Fruit fly (Drosophila melanogaster) whole organism, embryonic: ENCODE measurements around the gene Vha16-2.

Experiments used
- B-H2 ChIP-seq: fragments of 200-800 bp; sonication (Bioruptor generic); optimal IDR thresholded peaks from 2 replicates; lab custom pipeline; 2018; ENCODE audit warnings: missing biosample characterization, mild to moderate bottlenecking, missing genetic modification characterization
- CG10274 ChIP-seq: fragments of 200-800 bp; sonication (Bioruptor generic); optimal IDR thresholded peaks from 3 replicates; lab custom pipeline; 2017; ENCODE audit warnings: missing biosample characterization, mild to moderate bottlenecking, missing genetic modification characterization
- CG10565 ChIP-seq: fragments of 200-800 bp; sonication (Bioruptor generic); optimal IDR thresholded peaks from 3 replicates; lab custom pipeline; 2016; ENCODE audit warnings: missing biosample characterization, mild to moderate bottlenecking, missing genetic modification characterization
- CG12071 ChIP-seq: fragments of 200-800 bp; sonication (Bioruptor generic); optimal IDR thresholded peaks from 3 replicates; lab custom pipeline; 2018; ENCODE audit warnings: missing biosample characterization, mild to moderate bottlenecking, missing genetic modification characterization
- CG12659 ChIP-seq: fragments of 200-800 bp; sonication (Bioruptor generic); optimal IDR thresholded peaks from 3 replicates; lab custom pipeline; 2017; ENCODE audit warnings: mild to moderate bottlenecking, missing biosample characterization, missing genetic modification reagents, missing genetic modification characterization
- CG12942 ChIP-seq: fragments of 200-800 bp; sonication (Bioruptor generic); optimal IDR thresholded peaks from 3 replicates; lab custom pipeline; 2016; ENCODE audit warnings: missing biosample characterization, missing genetic modification characterization
- CG13424 ChIP-seq: fragments of 200-800 bp; sonication (Bioruptor generic); optimal IDR thresholded peaks from 2 replicates; lab custom pipeline; 2019; ENCODE audit warnings: missing biosample characterization, mild to moderate bottlenecking, missing genetic modification characterization, moderate library complexity
- CG14860 ChIP-seq: fragments of 200-800 bp; sonication (Bioruptor generic); IDR thresholded peaks from 3 replicates; pipeline ENCODE4 v1.3.6; 2022; ENCODE audit warnings: missing biosample characterization, missing genetic modification characterization; ENCODE audit not compliant: partially characterized antibody
- CG15269 ChIP-seq: fragments of 200-800 bp; sonication (Bioruptor generic); optimal IDR thresholded peaks from 2 replicates; lab custom pipeline; 2018; ENCODE audit warnings: missing biosample characterization, mild to moderate bottlenecking, missing genetic modification characterization, moderate library complexity
- CG16863 ChIP-seq: fragments of 200-800 bp; sonication (Bioruptor generic); optimal IDR thresholded peaks from 3 replicates; lab custom pipeline; 2016; ENCODE audit warnings: missing biosample characterization, missing genetic modification characterization
- CG18262 ChIP-seq: fragments of 200-800 bp; optimal IDR thresholded peaks from 3 replicates; lab custom pipeline; 2019; ENCODE audit warnings: missing biosample characterization, mild to moderate bottlenecking, missing genetic modification characterization, moderate library complexity
- CG3281 ChIP-seq: fragments of 200-800 bp; sonication (Bioruptor generic); optimal IDR thresholded peaks from 3 replicates; lab custom pipeline; 2017; ENCODE audit warnings: missing biosample characterization, mild to moderate bottlenecking, missing genetic modification characterization
- CG3407 ChIP-seq: fragments of 200-800 bp; sonication (Bioruptor generic); optimal IDR thresholded peaks from 2 replicates; lab custom pipeline; 2018; ENCODE audit warnings: missing biosample characterization, mild to moderate bottlenecking, missing genetic modification characterization
- CG4360 ChIP-seq: fragments of 200-800 bp; sonication (Bioruptor generic); IDR thresholded peaks from 2 replicates; pipeline ENCODE4 v1.3.6; 2022; ENCODE audit warnings: missing biosample characterization, missing genetic modification characterization
- CG43689 ChIP-seq: fragments of 200-800 bp; sonication (Bioruptor generic); IDR thresholded peaks from 2 replicates; pipeline ENCODE4 v1.3.6; 2022; ENCODE audit warnings: missing biosample characterization, missing genetic modification characterization
- CG4820 ChIP-seq: fragments of 200-800 bp; sonication (Bioruptor generic); optimal IDR thresholded peaks from 3 replicates; lab custom pipeline; 2016; ENCODE audit warnings: missing biosample characterization, missing genetic modification characterization
- CG6854 ChIP-seq: fragments of 200-800 bp; sonication (Bioruptor generic); optimal IDR thresholded peaks from 3 replicates; lab custom pipeline; 2017; ENCODE audit warnings: missing biosample characterization, mild to moderate bottlenecking, missing genetic modification characterization
- CG7786 ChIP-seq: fragments of 200-800 bp; sonication (Bioruptor generic); optimal IDR thresholded peaks from 2 replicates; lab custom pipeline; 2016; ENCODE audit warnings: missing biosample characterization, missing genetic modification characterization
- CHES-1-like ChIP-seq: fragments of 200-800 bp; sonication (Bioruptor generic); optimal IDR thresholded peaks from 2 replicates; lab custom pipeline; 2016; ENCODE audit warnings: missing biosample characterization, missing genetic modification characterization
- Chrac-16 ChIP-seq: fragments of 200-800 bp; sonication (Bioruptor generic); optimal IDR thresholded peaks from 3 replicates; lab custom pipeline; 2016; ENCODE audit warnings: missing biosample characterization, missing genetic modification characterization
- D ChIP-seq, 2 experiments: fragments of 200-800 bp in 1 of 2; fragments of >200 bp in 1 of 2; sonication (Bioruptor generic) in 1 of 2; optimal IDR thresholded peaks; 2 replicates in 1 of 2; 3 replicates in 1 of 2; lab custom pipeline; 2017; ENCODE audit warnings: mild to moderate bottlenecking in 1 of 2, missing biosample characterization in 1 of 2, missing genetic modification characterization in 1 of 2, missing genetic modification reagents in 1 of 2
- D19A ChIP-seq: fragments of 200-800 bp; optimal IDR thresholded peaks from 3 replicates; lab custom pipeline; 2019; ENCODE audit warnings: missing biosample characterization, mild to moderate bottlenecking, missing genetic modification characterization, moderate library complexity
- Ets65A ChIP-seq: fragments of 200-800 bp; sonication (Bioruptor generic); peaks from one replicate; lab custom pipeline; 2016; ENCODE audit warnings: missing biosample characterization, missing genetic modification characterization
- H15 ChIP-seq: fragments of 200-800 bp; sonication (Bioruptor generic); IDR thresholded peaks from 3 replicates; pipeline ENCODE4 v1.3.6; 2022; ENCODE audit warnings: missing biosample characterization, missing genetic modification characterization
- H2.0 ChIP-seq: fragments of 200-800 bp; sonication (Bioruptor generic); IDR thresholded peaks from 2 replicates; pipeline ENCODE4 v1.3.6; 2022; ENCODE audit warnings: missing biosample characterization, missing genetic modification characterization
- Hsf ChIP-seq: fragments of 200-800 bp; sonication (Bioruptor generic); optimal IDR thresholded peaks from 3 replicates; lab custom pipeline; 2016; ENCODE audit warnings: missing biosample characterization, missing genetic modification characterization
- Neu2 ChIP-seq: fragments of 200-800 bp; sonication (Bioruptor generic); optimal IDR thresholded peaks from 3 replicates; lab custom pipeline; 2016; ENCODE audit warnings: missing biosample characterization, missing genetic modification characterization, borderline replicate concordance
- Oaz ChIP-seq: fragments of 200-800 bp; sonication (Bioruptor generic); IDR thresholded peaks from 2 replicates; pipeline ENCODE4 v1.3.6; 2022; ENCODE audit warnings: missing biosample characterization, missing genetic modification characterization
- Sin3A ChIP-seq: fragments of >200 bp; optimal IDR thresholded peaks from 2 replicates; lab custom pipeline; 2018
- YL-1 ChIP-seq: fragments of 200-800 bp; sonication (Bioruptor generic); optimal IDR thresholded peaks from 3 replicates; lab custom pipeline; 2017; ENCODE audit warnings: missing biosample characterization, mild to moderate bottlenecking, missing genetic modification characterization
- ab ChIP-seq: fragments of 200-800 bp; sonication (Bioruptor generic); optimal IDR thresholded peaks from 2 replicates; lab custom pipeline; 2016; ENCODE audit warnings: missing biosample characterization, missing genetic modification characterization
- cad ChIP-seq: fragments of >200 bp; optimal IDR thresholded peaks from 2 replicates; lab custom pipeline; 2017; ENCODE audit warnings: missing biosample characterization, missing genetic modification characterization
- chif ChIP-seq, 2 experiments: fragments of 200-800 bp; sonication (Bioruptor generic); optimal IDR thresholded peaks; 3 replicates each; lab custom pipeline; 2016; ENCODE audit warnings: missing biosample characterization in 2 of 2, missing genetic modification characterization in 2 of 2
- da ChIP-seq: fragments of 200-800 bp; sonication (Bioruptor generic); optimal IDR thresholded peaks from 2 replicates; lab custom pipeline; 2016; ENCODE audit warnings: missing biosample characterization, missing genetic modification characterization
- dmrt99B ChIP-seq: fragments of 200-800 bp; sonication (Bioruptor generic); optimal IDR thresholded peaks from 2 replicates; lab custom pipeline; 2018; ENCODE audit warnings: missing biosample characterization, mild to moderate bottlenecking, missing genetic modification characterization, moderate library complexity
- gem ChIP-seq: fragments of 200-800 bp; sonication (Bioruptor generic); optimal IDR thresholded peaks from 2 replicates; lab custom pipeline; 2019; ENCODE audit warnings: missing biosample characterization, mild to moderate bottlenecking, missing genetic modification characterization, moderate library complexity
- gro ChIP-seq: fragments of 200-800 bp; sonication (Bioruptor generic); optimal IDR thresholded peaks from 2 replicates; lab custom pipeline; 2016; ENCODE audit warnings: missing biosample characterization, missing genetic modification characterization
- gsb ChIP-seq: fragments of 200-800 bp; sonication (Bioruptor generic); IDR thresholded peaks from 2 replicates; pipeline ENCODE4 v1.3.6; 2022; ENCODE audit warnings: missing biosample characterization, missing genetic modification characterization
- insv ChIP-seq, 2 experiments: fragments of 200-800 bp; sonication (Bioruptor generic); optimal IDR thresholded peaks; 3 replicates each; lab custom pipeline; 2016 to 2018; ENCODE audit warnings: missing biosample characterization in 2 of 2, missing genetic modification characterization in 2 of 2
- kah ChIP-seq: fragments of 200-800 bp; sonication (Bioruptor generic); optimal IDR thresholded peaks from 2 replicates; lab custom pipeline; 2018; ENCODE audit warnings: missing biosample characterization, mild to moderate bottlenecking, missing genetic modification characterization
- lilli ChIP-seq: fragments of 200-800 bp; sonication (Bioruptor generic); optimal IDR thresholded peaks from 3 replicates; lab custom pipeline; 2016; ENCODE audit warnings: missing biosample characterization, missing genetic modification characterization
- luna ChIP-seq: fragments of 200-800 bp; sonication (Bioruptor generic); optimal IDR thresholded peaks from 2 replicates; lab custom pipeline; 2016; ENCODE audit warnings: missing biosample characterization, missing genetic modification characterization
- mam ChIP-seq: fragments of 200-800 bp; sonication (Bioruptor generic); optimal IDR thresholded peaks from 3 replicates; lab custom pipeline; 2016; ENCODE audit warnings: missing biosample characterization, missing genetic modification characterization
- nom ChIP-seq: fragments of 200-800 bp; sonication (Bioruptor generic); optimal IDR thresholded peaks from 2 replicates; lab custom pipeline; 2017; ENCODE audit warnings: missing biosample characterization, missing genetic modification characterization, mild to moderate bottlenecking, moderate library complexity, missing genetic modification reagents
- onecut ChIP-seq: fragments of 200-800 bp; sonication (Bioruptor generic); IDR thresholded peaks from 2 replicates; pipeline ENCODE4 v1.3.6; 2022; ENCODE audit warnings: missing biosample characterization, missing genetic modification characterization
- peb ChIP-seq: fragments of 200-800 bp; sonication (Bioruptor generic); IDR thresholded peaks from 2 replicates; pipeline ENCODE4 v1.3.6; 2022; ENCODE audit warnings: missing biosample characterization, missing genetic modification characterization
- sisA ChIP-seq: fragments of 200-800 bp; sonication (Bioruptor generic); IDR thresholded peaks from 2 replicates; pipeline ENCODE4 v1.3.6; 2022; ENCODE audit warnings: missing biosample characterization, missing genetic modification characterization
- sob ChIP-seq: fragments of 200-800 bp; sonication (Bioruptor generic); IDR thresholded peaks from 2 replicates; pipeline ENCODE4 v1.3.6; 2022; ENCODE audit warnings: missing biosample characterization, missing genetic modification characterization
- tio ChIP-seq: fragments of 200-800 bp; sonication (Bioruptor generic); optimal IDR thresholded peaks from 2 replicates; lab custom pipeline; 2017; ENCODE audit warnings: missing biosample characterization, missing genetic modification characterization, inconsistent platforms
- vfl ChIP-seq: fragments of 200-800 bp; sonication (Bioruptor generic); optimal IDR thresholded peaks from 2 replicates; lab custom pipeline; 2016; ENCODE audit warnings: missing biosample characterization, missing genetic modification characterization

The Vha16-2 gene

DNA sequence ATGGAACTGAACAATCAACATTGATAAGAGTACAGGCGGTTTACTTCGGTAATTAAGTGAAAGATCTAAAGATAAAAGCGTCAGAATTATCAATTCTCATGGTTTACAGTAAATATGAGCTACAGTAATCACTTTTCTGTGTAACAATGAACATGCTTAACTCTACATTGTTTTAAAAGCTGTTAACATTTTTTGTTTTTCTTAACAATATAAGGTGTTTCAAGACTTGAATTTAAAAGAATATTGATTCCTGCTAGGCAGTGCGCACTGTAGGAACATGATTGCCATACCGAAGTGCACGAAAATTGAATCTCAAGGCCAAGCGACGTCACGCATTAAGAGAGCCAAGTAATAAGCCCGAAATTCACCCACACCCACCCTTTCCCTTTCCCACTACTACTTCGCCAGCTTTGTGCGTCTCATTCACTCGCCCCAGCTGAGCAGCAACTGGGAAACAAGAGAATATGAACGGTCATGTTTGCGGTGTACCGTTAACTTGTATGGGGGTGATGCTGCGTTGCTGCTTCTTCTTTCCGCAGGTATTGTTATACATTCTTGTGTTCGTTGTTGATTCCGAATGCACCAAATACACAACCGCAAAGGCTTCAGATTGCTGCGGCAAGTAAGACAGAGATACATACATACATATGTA lies 16.6 kb downstream of the Vha16-2 start (continued):
- peak; percentile 65 for TF ChIP-seq CG4820 (GFP tag; lab: Kevin White, UChicago)
- peak; percentile 64 for TF ChIP-seq CG12659 (GFP tag; lab: Kevin White, UChicago)
- peak; percentile 65 for TF ChIP-seq mam
- peak; percentile 67 for TF ChIP-seq dmrt99B (tag; lab: Kevin White, UChicago)
- TF ChIP-seq cad (GFP tag; lab: Kevin White, UChicago) = no peak
- peak; percentile 68 for TF ChIP-seq CG13424
- peak; percentile 66 for TF ChIP-seq CG18262
- no peak for TF ChIP-seq vfl
- TF ChIP-seq insv (GFP tag; optimal IDR thresholded peaks at IDR 0.05; lab: Kevin White, UChicago) = no peak
- TF ChIP-seq CG12071 = peak; percentile 21
- peak; percentile 65 for TF ChIP-seq gsb (GFP tag; lab: Robert Waterston, UW)
- no peak for TF ChIP-seq CG6854 (GFP tag; lab: Kevin White, UChicago)
- TF ChIP-seq B-H2 = peak; percentile 33
- TF ChIP-seq CG12942 (GFP tag; lab: Kevin White, UChicago) = peak; percentile 29
- TF ChIP-seq Neu2 (GFP tag; lab: Kevin White, UChicago) = no peak
- peak; percentile 71 for TF ChIP-seq CHES-1-like
- peak; percentile 33 for TF ChIP-seq CG16863 (GFP tag; lab: Kevin White, UChicago)
- no peak for TF ChIP-seq kah (GFP tag; lab: Kevin White, UChicago)
- TF ChIP-seq gem (tag; lab: Kevin White, UChicago) = peak; percentile 77
- TF ChIP-seq da (GFP tag; lab: Kevin White, UChicago) = no peak
- peak; percentile 64; the same call in 1 of the 2 replicates for TF ChIP-seq sisA (GFP tag; lab: Robert Waterston, UW)
- peak; percentile 56 for TF ChIP-seq lilli (GFP tag; lab: Kevin White, UChicago)
- TF ChIP-seq onecut (GFP tag; lab: Robert Waterston, UW) = peak; percentile 42; the same call in 1 of the 2 replicates
- TF ChIP-seq peb (GFP tag; lab: Robert Waterston, UW) = 0 out of 2 replicates have a peak, but pooled peaks have one; percentile 12
- TF ChIP-seq CG15269 (tag; lab: Kevin White, UChicago) = peak; percentile 79
- TF ChIP-seq tio (GFP tag; lab: Kevin White, UChicago) = peak; percentile 40
- no peak for TF ChIP-seq Oaz (GFP tag; lab: Robert Waterston, UW)
- peak; percentile 77 for TF ChIP-seq gro (GFP tag; lab: Kevin White, UChicago)
- peak; percentile 57 for TF ChIP-seq CG7786 (GFP tag; lab: Kevin White, UChicago)
- TF ChIP-seq CG3407 (GFP tag; lab: Kevin White, UChicago) = no peak
- peak; percentile 9 for TF ChIP-seq luna (GFP tag; lab: Kevin White, UChicago)
- TF ChIP-seq sob (GFP tag; lab: Robert Waterston, UW) = peak; percentile 80
- no peak for TF ChIP-seq Sin3A (lab: Kevin White, UChicago)
- peak; percentile 52 for TF ChIP-seq Chrac-16 (GFP tag; lab: Kevin White, UChicago)
- TF ChIP-seq CG10274 (GFP tag; lab: Kevin White, UChicago) = peak; percentile 30
- TF ChIP-seq Hsf = peak; percentile 43
- no peak for TF ChIP-seq CG4360 (GFP tag; lab: Robert Waterston, UW)
- peak; percentile 15 for TF ChIP-seq D19A (tag; lab: Kevin White, UChicago)
- peak; percentile 58; the same call in 1 of the 2 replicates for TF ChIP-seq H2.0 (GFP tag; lab: Robert Waterston, UW)
- TF ChIP-seq nom = peak; percentile 5
- TF ChIP-seq CG43689 (GFP tag; lab: Robert Waterston, UW) = no peak
- peak; percentile 69 for TF ChIP-seq CG3281 (GFP tag; lab: Kevin White, UChicago)
- peak; percentile 50 for TF ChIP-seq D (optimal IDR thresholded peaks at IDR 0.05; lab: Kevin White, UChicago)
- no peak for TF ChIP-seq D (GFP tag; optimal IDR thresholded peaks at IDR 0.05; lab: Kevin White, UChicago)
- no peak for TF ChIP-seq YL-1 (GFP tag; lab: Kevin White, UChicago)
- no peak for TF ChIP-seq CG10565 (GFP tag; lab: Kevin White, UChicago)
- peak; percentile 1 to 53 for TF ChIP-seq chif (GFP tag; optimal IDR thresholded peaks at IDR 0.05; lab: Kevin White, UChicago)
- TF ChIP-seq CG14860 = no peak
- no peak for TF ChIP-seq Ets65A (GFP tag; lab: Kevin White, UChicago)
- TF ChIP-seq H15 (GFP tag; lab: Robert Waterston, UW) = peak; percentile 68; the same call in 2 of the 3 replicates
- no peak for TF ChIP-seq ab
